Worm (Caenorhabditis elegans) whole organism, L4 larva: ENCODE measurements around the gene W03D2.9.
A peak's percentile ranks its signal among the peaks of the same experiment; 100 is the strongest.

Source experiments
- D1046.2 ChIP-seq: fragments of 200-800 bp; sonication (Bioruptor generic); IDR thresholded peaks from 2 replicates; pipeline ENCODE4 v1.3.6; 2022; ENCODE audit warnings: missing genetic modification characterization, missing compliant biosample characterization
- F10B5.3 ChIP-seq: sonication (generic microtip); optimal IDR thresholded peaks from 2 replicates; lab custom pipeline; 2016; ENCODE audit warnings: mild to moderate bottlenecking, missing genetic modification characterization, missing compliant biosample characterization
- F26F4.8 ChIP-seq: fragments of 200-800 bp; sonication (Bioruptor generic); conservative IDR thresholded peaks from 2 replicates; pipeline ENCODE4 v1.3.6; 2022; ENCODE audit warnings: missing genetic modification characterization, missing compliant biosample characterization
- T26A8.4 ChIP-seq: fragments of 200-800 bp; sonication (Bioruptor generic); IDR thresholded peaks from 2 replicates; pipeline ENCODE4 v1.3.6; 2022; ENCODE audit warnings: missing genetic modification characterization, missing compliant biosample characterization
- aha-1 ChIP-seq: fragments of 150-350 bp; peaks from one replicate; lab custom pipeline; 2014; ENCODE audit warnings: missing biosample characterization, missing genetic modification characterization
- attf-4 ChIP-seq: sonication (generic microtip); optimal IDR thresholded peaks from 3 replicates; lab custom pipeline; 2017; ENCODE audit warnings: missing biosample characterization, missing genetic modification characterization
- ceh-28 ChIP-seq: fragments of 150-350 bp; optimal IDR thresholded peaks from 2 replicates; lab custom pipeline; 2014; ENCODE audit warnings: missing biosample characterization, missing genetic modification reagents, missing genetic modification characterization
- ceh-44 ChIP-seq: fragments of 200-800 bp; sonication (Bioruptor generic); IDR thresholded peaks from 2 replicates; pipeline ENCODE4 v1.3.6; 2022; ENCODE audit warnings: missing genetic modification reagents, missing genetic modification characterization, missing compliant biosample characterization
- ceh-62 ChIP-seq: sonication (generic microtip); optimal IDR thresholded peaks from 2 replicates; lab custom pipeline; 2017; ENCODE audit warnings: missing biosample characterization, missing genetic modification characterization
- ceh-82 ChIP-seq: sonication (generic microtip); optimal IDR thresholded peaks from 2 replicates; lab custom pipeline; 2017; ENCODE audit warnings: missing biosample characterization, missing genetic modification characterization
- daf-19 ChIP-seq: fragments of 200-800 bp; sonication (Bioruptor generic); conservative IDR thresholded peaks from 2 replicates; pipeline ENCODE4 v1.3.6; 2022; ENCODE audit warnings: missing genetic modification characterization, missing compliant biosample characterization
- dmd-6 ChIP-seq: fragments of 200-800 bp; sonication (Bioruptor generic); IDR thresholded peaks from 2 replicates; pipeline ENCODE4 v1.3.6; 2022; ENCODE audit warnings: missing genetic modification reagents, missing genetic modification characterization, missing compliant biosample characterization
- dmd-8 ChIP-seq: fragments of 200-800 bp; sonication (Bioruptor generic); IDR thresholded peaks from 2 replicates; pipeline ENCODE4 v1.3.6; 2022; ENCODE audit warnings: missing genetic modification characterization, missing compliant biosample characterization
- dve-1 ChIP-seq: sonication (generic microtip); optimal IDR thresholded peaks from 2 replicates; lab custom pipeline; 2017; ENCODE audit warnings: antibody characterized with exemption, mild to moderate bottlenecking, missing genetic modification characterization, missing compliant biosample characterization; ENCODE audit not compliant: insufficient read depth
- fkh-10 ChIP-seq: fragments of 150-350 bp; optimal IDR thresholded peaks from 2 replicates; lab custom pipeline; 2014; ENCODE audit warnings: missing biosample characterization, missing genetic modification reagents, missing genetic modification characterization
- fos-1 ChIP-seq: fragments of 150-350 bp; optimal IDR thresholded peaks from 2 replicates; lab custom pipeline; 2014; ENCODE audit warnings: missing biosample characterization, missing genetic modification characterization
- hmg-1.1 ChIP-seq: fragments of 200-800 bp; sonication (Bioruptor generic); IDR thresholded peaks from 2 replicates; pipeline ENCODE4 v1.3.6; 2022; ENCODE audit warnings: missing genetic modification reagents, missing genetic modification characterization, missing compliant biosample characterization
- lin-39 ChIP-seq: fragments of 150-350 bp; optimal IDR thresholded peaks from 2 replicates; lab custom pipeline; 2014; ENCODE audit warnings: missing biosample characterization, missing genetic modification reagents, missing genetic modification characterization
- lsy-2 ChIP-seq, 2 experiments: fragments of 150-350 bp in 1 of 2; sonication (generic microtip) in 1 of 2; optimal IDR thresholded peaks; 2 replicates each; lab custom pipeline; 2014 to 2017; ENCODE audit warnings: missing biosample characterization in 2 of 2, missing genetic modification characterization in 2 of 2
- madf-9 ChIP-seq: fragments of 200-800 bp; sonication (Bioruptor generic); conservative IDR thresholded peaks from 2 replicates; pipeline ENCODE4 v1.3.6; 2022; ENCODE audit warnings: missing genetic modification reagents, missing genetic modification characterization, missing compliant biosample characterization
- mdl-1 ChIP-seq, 2 experiments: fragments of 150-350 bp in 1 of 2; sonication (generic microtip) in 1 of 2; optimal IDR thresholded peaks; 2 replicates each; lab custom pipeline; 2014 to 2017; ENCODE audit warnings: missing biosample characterization in 2 of 2, missing genetic modification characterization in 2 of 2
- mxl-2 ChIP-seq: fragments of 200-800 bp; sonication (Bioruptor generic); conservative IDR thresholded peaks from 2 replicates; pipeline ENCODE4 v1.3.6; 2022; ENCODE audit warnings: missing genetic modification reagents, missing genetic modification characterization, missing compliant biosample characterization
- nhr-10 ChIP-seq: fragments of 150-350 bp; optimal IDR thresholded peaks from 2 replicates; lab custom pipeline; 2014; ENCODE audit warnings: missing biosample characterization, missing genetic modification characterization
- nhr-111 ChIP-seq: fragments of 200-800 bp; sonication (Bioruptor generic); optimal IDR thresholded peaks from 2 replicates; lab custom pipeline; 2018; ENCODE audit warnings: mild to moderate bottlenecking, missing genetic modification characterization, missing compliant biosample characterization
- nhr-76 ChIP-seq: fragments of 150-350 bp; optimal IDR thresholded peaks from 2 replicates; lab custom pipeline; 2014; ENCODE audit warnings: missing biosample characterization, missing genetic modification characterization
- pha-4 ChIP-seq, 2 experiments: fragments of 150-350 bp in 1 of 2; fragments of 200-800 bp in 1 of 2; sonication (Bioruptor generic) in 1 of 2; IDR thresholded peaks in 1 of 2; optimal IDR thresholded peaks in 1 of 2; 2 replicates each; pipeline versions ENCODE4 v1.3.6 to Lab custom; 2014 to 2022; ENCODE audit warnings: missing genetic modification characterization in 2 of 2, missing genetic modification reagents in 2 of 2, missing biosample characterization in 1 of 2, missing compliant biosample characterization in 1 of 2
- pqm-1 ChIP-seq: sonication (generic microtip); optimal IDR thresholded peaks from 2 replicates; lab custom pipeline; 2017; ENCODE audit warnings: missing biosample characterization, missing genetic modification characterization
- snpc-1.2 ChIP-seq: fragments of 200-800 bp; sonication (Bioruptor generic); IDR thresholded peaks from 2 replicates; pipeline ENCODE4 v1.3.6; 2022; ENCODE audit warnings: missing genetic modification reagents, missing genetic modification characterization, missing compliant biosample characterization
- spr-1 ChIP-seq: sonication (generic microtip); optimal IDR thresholded peaks from 2 replicates; lab custom pipeline; 2016; ENCODE audit warnings: mild to moderate bottlenecking, missing genetic modification characterization, missing compliant biosample characterization
- unc-39 ChIP-seq: sonication (generic microtip); optimal IDR thresholded peaks from 2 replicates; lab custom pipeline; 2017; ENCODE audit warnings: missing biosample characterization, missing genetic modification characterization
- unc-62 ChIP-seq, 3 experiments: fragments of 150-350 bp in 1 of 3; sonication (generic microtip); optimal IDR thresholded peaks in 2 of 3; peaks in 1 of 3; 1 replicate in 1 of 3; 2 replicates in 2 of 3; lab custom pipeline; 2014 to 2017; ENCODE audit warnings: missing biosample characterization in 3 of 3, missing genetic modification characterization in 3 of 3, missing genetic modification reagents in 3 of 3, missing genotype in 1 of 3
- zip-11 ChIP-seq: fragments of 200-800 bp; sonication (Bioruptor generic); IDR thresholded peaks from 2 replicates; pipeline ENCODE4 v1.3.6; 2022; ENCODE audit warnings: missing genetic modification characterization, missing compliant biosample characterization

W03D2.9 gene

DNA sequence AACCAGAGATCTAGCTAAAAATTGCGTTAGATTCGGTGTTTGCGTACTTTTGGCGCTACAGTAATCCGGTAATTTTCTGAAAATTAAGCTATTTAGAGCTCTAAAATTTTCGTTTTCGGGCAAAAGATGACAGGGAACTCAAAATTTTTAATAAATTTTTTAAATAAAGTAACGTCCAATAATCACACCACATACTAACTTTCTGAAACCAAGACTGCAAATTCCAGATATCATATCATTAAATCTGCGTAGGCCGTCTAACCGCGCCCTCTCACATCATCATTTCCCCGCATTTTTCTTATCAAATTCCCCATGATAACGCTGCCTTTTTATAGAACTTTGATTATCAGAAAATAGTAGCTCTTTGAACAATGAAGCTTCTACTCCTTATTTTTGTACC is 42.9 kb upstream of the W03D2.9 start, which contains the start of gene drd-50:
Gene drd-50 (plus strand): TSS at position 301 of the 400 bp plus-strand sequence.
- peak; percentile 42 for TF ChIP-seq pqm-1 (tag; lab: Kevin White, UChicago)
- no peak for TF ChIP-seq F10B5.3 (tag; lab: Kevin White, UChicago)

DNA sequence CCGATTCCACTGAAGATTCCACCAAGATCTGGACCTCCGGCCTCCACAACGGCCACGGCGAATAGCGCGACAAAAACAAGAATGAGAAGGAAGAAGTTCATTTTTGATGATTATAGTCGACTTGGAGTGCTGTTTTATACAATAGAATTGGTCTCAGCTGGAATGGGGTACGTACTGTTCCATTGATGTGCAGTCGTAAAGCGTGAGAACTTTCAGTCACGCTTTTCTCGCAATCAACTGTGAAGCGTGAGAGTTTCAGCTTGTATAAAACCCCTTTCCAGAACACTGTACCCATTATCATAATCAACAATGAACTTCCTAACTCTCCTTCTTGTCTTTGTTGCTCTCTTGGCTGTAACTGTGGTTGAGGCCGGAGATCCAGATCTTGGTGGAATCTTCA is 41.1 kb upstream of the W03D2.9 start, which contains the start of the genes F49F1.4 and F49F1.2:
Gene F49F1.4 (minus strand): TSS at position 101 of the 400 bp plus-strand sequence.
Gene F49F1.2 (plus strand): TSS at position 310 of the 400 bp plus-strand sequence.
- TF ChIP-seq daf-19 (GFP tag; lab: Robert Waterston, UW) = no peak
- no peak for TF ChIP-seq mdl-1 (tag; optimal IDR thresholded peaks at IDR 0.05; lab: Kevin White, UChicago)
- TF ChIP-seq F10B5.3 (tag; lab: Kevin White, UChicago) = no peak
- TF ChIP-seq lsy-2 (tag; optimal IDR thresholded peaks at IDR 0.05; lab: Kevin White, UChicago) = no peak
- TF ChIP-seq ceh-62 = no peak
- TF ChIP-seq F26F4.8 (GFP tag; lab: Robert Waterston, UW) = no peak
- no peak for TF ChIP-seq nhr-76
- TF ChIP-seq fkh-10 = no peak
- TF ChIP-seq nhr-10 = no peak
- TF ChIP-seq, all 104 proteins: peak for 0

DNA sequence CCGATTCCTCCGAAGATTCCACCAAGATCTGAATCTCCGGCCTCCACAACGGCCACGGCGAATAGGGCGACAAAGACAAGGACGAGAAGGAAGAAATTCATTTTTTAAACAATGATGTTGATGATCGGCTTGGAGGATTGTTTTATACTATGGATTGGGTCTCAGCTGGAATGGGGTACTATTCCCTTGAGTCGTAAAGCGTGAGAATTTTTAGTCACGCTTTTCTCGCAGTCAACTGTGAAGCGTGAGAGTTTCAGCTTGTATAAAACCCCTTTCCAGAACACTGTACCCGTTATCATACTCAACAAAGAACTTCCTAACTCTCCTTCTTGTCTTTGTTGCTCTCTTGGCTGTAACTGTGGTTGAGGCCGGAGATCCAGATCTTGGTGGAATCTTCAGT is 40.0 kb upstream of the W03D2.9 start, which contains the start of gene F49F1.15:
Gene F49F1.15 (minus strand): TSS at position 101 of the 400 bp plus-strand sequence.
- TF ChIP-seq nhr-111 (GFP tag; lab: Kevin White, UChicago) (no peak), unc-39 (tag; lab: Kevin White, UChicago) (no peak), madf-9 (no peak), pqm-1 (tag; lab: Kevin White, UChicago) (no peak)

DNA sequence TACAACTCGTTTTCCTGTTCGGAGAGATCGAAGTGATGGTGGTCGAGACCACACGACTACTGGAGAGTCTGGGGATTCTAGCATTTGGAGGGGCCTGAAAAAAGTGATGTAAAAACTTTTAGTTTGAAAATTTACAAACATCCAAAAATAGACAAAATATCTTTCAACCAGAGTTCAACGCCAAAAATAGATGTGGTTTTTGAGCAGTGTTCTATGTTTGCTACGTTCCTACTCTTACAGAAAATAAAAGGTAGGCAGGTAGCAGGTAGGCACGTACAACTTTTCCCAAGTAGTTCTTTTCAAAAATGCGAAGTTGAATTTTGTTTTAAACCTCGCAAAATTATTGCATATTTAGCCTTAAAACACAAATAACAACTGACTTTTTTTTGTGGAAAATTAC is 37.9 kb upstream of the W03D2.9 start, which contains the start of gene F49F1.14:
Gene F49F1.14 (minus strand): TSS at position 101 of the 400 bp plus-strand sequence.
- TF ChIP-seq dmd-6 (GFP tag; lab: Robert Waterston, UW) (no peak), spr-1 (tag; lab: Kevin White, UChicago) (no peak), ceh-44 (GFP tag; lab: Robert Waterston, UW) (no peak), fkh-10 (no peak), D1046.2 (no peak), zip-11 (GFP tag; lab: Robert Waterston, UW) (no peak), dmd-8 (GFP tag; lab: Robert Waterston, UW) (no peak)

DNA sequence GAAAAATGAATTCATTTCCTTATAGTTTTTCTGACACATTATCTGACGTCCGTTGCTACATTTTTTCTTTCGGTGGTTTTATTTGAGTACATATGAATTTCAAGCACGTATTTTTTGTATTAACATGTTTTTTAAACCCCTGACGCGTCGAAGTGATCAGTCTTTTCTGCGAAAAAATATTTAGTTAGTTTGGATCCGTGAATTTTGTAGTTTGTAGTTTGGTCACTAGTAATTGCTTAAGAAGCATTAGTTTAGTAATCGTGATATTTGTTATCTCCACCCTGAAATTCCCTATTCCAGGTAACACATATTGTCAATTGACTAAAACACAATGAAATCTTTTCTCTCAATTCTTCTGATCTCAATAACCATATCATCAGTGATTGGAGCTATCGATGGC is 34.3 kb upstream of the W03D2.9 start, which contains the start of gene C35B1.7:
Gene C35B1.7 (plus strand): TSS at position 301 of the 400 bp plus-strand sequence.
- TF ChIP-seq ceh-28 (no peak), nhr-76 (no peak), pha-4 (GFP tag; IDR thresholded peaks at IDR 0.05; lab: Robert Waterston, UW) (no peak), pha-4 (tag; optimal IDR thresholded peaks at IDR 0.05; lab: Kevin White, UChicago) (no peak), ceh-82 (tag; lab: Kevin White, UChicago) (no peak), hmg-1.1 (no peak), lin-39 (no peak), zip-11 (GFP tag; lab: Robert Waterston, UW) (no peak), aha-1 (no peak), attf-4 (tag; lab: Kevin White, UChicago) (no peak), fos-1 (tag; lab: Kevin White, UChicago) (no peak), mxl-2 (GFP tag; lab: Robert Waterston, UW) (no peak), dve-1 (no peak), T26A8.4 (GFP tag; lab: Robert Waterston, UW) (no peak)
- TF ChIP-seq, all 104 proteins: peak for 0

DNA sequence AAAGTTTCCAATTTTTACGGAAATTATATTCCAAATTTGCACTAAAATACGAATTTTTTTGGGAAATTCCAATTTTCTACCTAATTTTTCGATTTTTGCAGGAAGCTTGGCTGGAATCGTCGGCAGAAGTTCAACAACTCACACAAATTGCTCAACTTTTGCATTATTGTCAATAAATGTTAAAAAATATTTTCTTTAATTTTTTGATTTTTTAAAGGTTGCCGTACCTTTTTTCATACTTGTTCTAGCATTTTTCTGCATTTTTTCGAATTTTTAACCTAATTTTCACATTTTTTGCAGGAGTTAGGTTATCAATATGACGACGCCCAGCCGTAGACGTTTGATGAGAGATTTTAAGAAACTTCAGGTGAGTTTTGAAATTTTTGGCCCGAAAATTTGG is 28.2 kb upstream of the W03D2.9 start, which contains the start of gene ubc-1:
Gene ubc-1 (plus strand): TSS at position 301 of the 400 bp plus-strand sequence.
- TF ChIP-seq snpc-1.2 (GFP tag; lab: Robert Waterston, UW) (no peak), unc-62 (GFP tag; optimal IDR thresholded peaks at IDR 0.05 in 1 of 2; lab: Kevin White, UChicago) (peak in 1 of 2 experiments; percentile 58), unc-62 (tag; optimal IDR thresholded peaks at IDR 0.05; lab: Kevin White, UChicago) (no peak)
